Fruit fly (Drosophila melanogaster) whole organism, embryonic: Measurements from ENCODE around the gene Pisd.
A peak's percentile ranks its signal among the peaks of the same experiment; 100 is the strongest.

Experiments used
- ATbp ChIP-seq: fragments of 200-800 bp; sonication (Bioruptor generic); optimal IDR thresholded peaks from 2 replicates; lab custom pipeline; 2017; ENCODE audit warnings: missing biosample characterization, mild to moderate bottlenecking, missing genetic modification characterization, missing genetic modification reagents
- Blimp-1 ChIP-seq: fragments of 200-800 bp; sonication (Bioruptor generic); optimal IDR thresholded peaks from 3 replicates; lab custom pipeline; 2018; ENCODE audit warnings: missing biosample characterization, missing genetic modification characterization, mild to moderate bottlenecking, moderate library complexity, missing genetic modification reagents
- CG1024 ChIP-seq: fragments of 200-800 bp; sonication (Bioruptor generic); IDR thresholded peaks from 2 replicates; pipeline ENCODE4 v1.3.6; 2022; ENCODE audit warnings: missing biosample characterization, missing genetic modification characterization
- CG12155 ChIP-seq: fragments of 200-800 bp; sonication (Bioruptor generic); optimal IDR thresholded peaks from 3 replicates; lab custom pipeline; 2016; ENCODE audit warnings: missing biosample characterization, missing genetic modification characterization
- CG12659 ChIP-seq: fragments of 200-800 bp; sonication (Bioruptor generic); optimal IDR thresholded peaks from 3 replicates; lab custom pipeline; 2017; ENCODE audit warnings: mild to moderate bottlenecking, missing biosample characterization, missing genetic modification reagents, missing genetic modification characterization
- CG12942 ChIP-seq: fragments of 200-800 bp; sonication (Bioruptor generic); optimal IDR thresholded peaks from 3 replicates; lab custom pipeline; 2016; ENCODE audit warnings: missing biosample characterization, missing genetic modification characterization
- CG13296 ChIP-seq: fragments of 200-800 bp; sonication (Bioruptor generic); optimal IDR thresholded peaks from 3 replicates; lab custom pipeline; 2018; ENCODE audit warnings: missing biosample characterization, mild to moderate bottlenecking, missing genetic modification characterization
- CG15696 ChIP-seq: fragments of 200-800 bp; sonication (Bioruptor generic); optimal IDR thresholded peaks from 2 replicates; lab custom pipeline; 2019; ENCODE audit warnings: missing biosample characterization, mild to moderate bottlenecking, missing genetic modification characterization, moderate library complexity
- CG17186 ChIP-seq: fragments of 200-800 bp; sonication (Bioruptor generic); optimal IDR thresholded peaks from 3 replicates; lab custom pipeline; 2017; ENCODE audit warnings: missing biosample characterization, missing genetic modification reagents, missing genetic modification characterization
- CG17328 ChIP-seq: fragments of 200-800 bp; sonication (Bioruptor generic); IDR thresholded peaks from 2 replicates; pipeline ENCODE4 v1.3.6; 2022; ENCODE audit warnings: missing biosample characterization, missing genetic modification characterization
- CG17802 ChIP-seq: fragments of 200-800 bp; sonication (Bioruptor generic); optimal IDR thresholded peaks from 2 replicates; lab custom pipeline; 2018; ENCODE audit warnings: missing biosample characterization, mild to moderate bottlenecking, missing genetic modification characterization, moderate library complexity
- CG17829 ChIP-seq: fragments of 200-800 bp; optimal IDR thresholded peaks from 2 replicates; lab custom pipeline; 2019; ENCODE audit warnings: missing biosample characterization, mild to moderate bottlenecking, missing genetic modification characterization, moderate library complexity
- CG1832 ChIP-seq: fragments of 200-800 bp; sonication (Bioruptor generic); optimal IDR thresholded peaks from 2 replicates; lab custom pipeline; 2017; ENCODE audit warnings: missing biosample characterization, mild to moderate bottlenecking, missing genetic modification characterization, inconsistent platforms
- CG2116 ChIP-seq: fragments of 200-800 bp; sonication (Bioruptor generic); optimal IDR thresholded peaks from 3 replicates; lab custom pipeline; 2018; ENCODE audit warnings: missing biosample characterization, mild to moderate bottlenecking, missing genetic modification characterization
- CG30020 ChIP-seq: fragments of 200-800 bp; optimal IDR thresholded peaks from 2 replicates; lab custom pipeline; 2019; ENCODE audit warnings: missing biosample characterization, mild to moderate bottlenecking, missing genetic modification characterization, moderate library complexity
- CG3281 ChIP-seq: fragments of 200-800 bp; sonication (Bioruptor generic); optimal IDR thresholded peaks from 3 replicates; lab custom pipeline; 2017; ENCODE audit warnings: missing biosample characterization, mild to moderate bottlenecking, missing genetic modification characterization
- CG34422 ChIP-seq: fragments of 200-800 bp; sonication (Bioruptor generic); IDR thresholded peaks from 3 replicates; pipeline ENCODE4 v1.3.6; 2022; ENCODE audit warnings: missing biosample characterization, missing genetic modification characterization
- CG4282 ChIP-seq: fragments of 200-800 bp; sonication (Bioruptor generic); optimal IDR thresholded peaks from 2 replicates; lab custom pipeline; 2016; ENCODE audit warnings: missing biosample characterization, missing genetic modification characterization
- CG4424 ChIP-seq: fragments of 200-800 bp; sonication (Bioruptor generic); optimal IDR thresholded peaks from 3 replicates; lab custom pipeline; 2016; ENCODE audit warnings: missing biosample characterization, missing genetic modification characterization
- CG5180 ChIP-seq: fragments of 200-800 bp; sonication (Bioruptor generic); optimal IDR thresholded peaks from 3 replicates; lab custom pipeline; 2017; ENCODE audit warnings: missing biosample characterization, missing genetic modification characterization, mild to moderate bottlenecking, moderate library complexity, missing genetic modification reagents
- CG6254 ChIP-seq: fragments of 200-800 bp; sonication (Bioruptor generic); optimal IDR thresholded peaks from 3 replicates; lab custom pipeline; 2017; ENCODE audit warnings: mild to moderate bottlenecking, missing biosample characterization, missing genetic modification reagents, missing genetic modification characterization
- CG6765 ChIP-seq: fragments of 200-800 bp; sonication (Bioruptor generic); optimal IDR thresholded peaks from 3 replicates; lab custom pipeline; 2017; ENCODE audit warnings: missing biosample characterization, mild to moderate bottlenecking, missing genetic modification characterization
- CG6791 ChIP-seq: fragments of 200-800 bp; sonication (Bioruptor generic); IDR thresholded peaks from 3 replicates; pipeline ENCODE4 v1.3.6; 2022; ENCODE audit warnings: missing biosample characterization, missing genetic modification characterization; ENCODE audit not compliant: partially characterized antibody
- CG7745 ChIP-seq: fragments of 200-800 bp; sonication (Bioruptor generic); optimal IDR thresholded peaks from 2 replicates; lab custom pipeline; 2018; ENCODE audit warnings: missing biosample characterization, mild to moderate bottlenecking, missing genetic modification characterization, moderate library complexity
- CG8281 ChIP-seq: fragments of 200-800 bp; sonication (Bioruptor generic); optimal IDR thresholded peaks from 2 replicates; lab custom pipeline; 2018; ENCODE audit warnings: missing biosample characterization, mild to moderate bottlenecking, missing genetic modification characterization, moderate library complexity
- CG8388 ChIP-seq: fragments of 200-800 bp; sonication (Bioruptor generic); optimal IDR thresholded peaks from 2 replicates; lab custom pipeline; 2019; ENCODE audit warnings: missing biosample characterization, mild to moderate bottlenecking, missing genetic modification characterization, moderate library complexity
- CG9876 ChIP-seq: fragments of 200-800 bp; sonication (Bioruptor generic); optimal IDR thresholded peaks from 2 replicates; lab custom pipeline; 2016; ENCODE audit warnings: missing biosample characterization, missing genetic modification characterization
- Chrac-16 ChIP-seq: fragments of 200-800 bp; sonication (Bioruptor generic); optimal IDR thresholded peaks from 3 replicates; lab custom pipeline; 2016; ENCODE audit warnings: missing biosample characterization, missing genetic modification characterization
- CrebB ChIP-seq: fragments of 200-800 bp; sonication (Bioruptor generic); optimal IDR thresholded peaks from 3 replicates; lab custom pipeline; 2018; ENCODE audit warnings: missing biosample characterization, mild to moderate bottlenecking, missing genetic modification characterization
- D19A ChIP-seq: fragments of 200-800 bp; optimal IDR thresholded peaks from 3 replicates; lab custom pipeline; 2019; ENCODE audit warnings: missing biosample characterization, mild to moderate bottlenecking, missing genetic modification characterization, moderate library complexity
- Dll ChIP-seq: fragments of 200-800 bp; sonication (Bioruptor generic); IDR thresholded peaks from 4 replicates; pipeline ENCODE4 v1.3.6; 2022; ENCODE audit warnings: missing biosample characterization, missing genetic modification characterization; ENCODE audit not compliant: partially characterized antibody
- Hr78 ChIP-seq, 2 experiments: fragments of 200-800 bp in 1 of 2; fragments of >200 bp in 1 of 2; sonication (Bioruptor generic) in 1 of 2; optimal IDR thresholded peaks; 2 replicates each; lab custom pipeline; 2017 to 2019; ENCODE audit warnings: missing biosample characterization in 2 of 2, missing genetic modification characterization in 2 of 2, mild to moderate bottlenecking in 1 of 2, moderate library complexity in 1 of 2
- Lhr ChIP-seq: fragments of 200-800 bp; sonication (Bioruptor generic); optimal IDR thresholded peaks from 3 replicates; lab custom pipeline; 2017; ENCODE audit warnings: mild to moderate bottlenecking, missing biosample characterization, missing genetic modification reagents, missing genetic modification characterization
- MESR4 ChIP-seq: fragments of 200-800 bp; sonication (Bioruptor generic); optimal IDR thresholded peaks from 2 replicates; lab custom pipeline; 2018; ENCODE audit warnings: missing biosample characterization, mild to moderate bottlenecking, missing genetic modification characterization, moderate library complexity
- Ptx1 ChIP-seq: fragments of 200-800 bp; sonication (Bioruptor generic); IDR thresholded peaks from 2 replicates; pipeline ENCODE4 v1.3.6; 2022; ENCODE audit warnings: missing biosample characterization, missing genetic modification characterization
- Xrp1 ChIP-seq: fragments of 200-800 bp; sonication (Bioruptor generic); IDR thresholded peaks from 2 replicates; pipeline ENCODE4 v1.3.6; 2022; ENCODE audit warnings: missing biosample characterization, missing genetic modification characterization
- amos ChIP-seq: fragments of 200-800 bp; sonication (Bioruptor generic); IDR thresholded peaks from 2 replicates; pipeline ENCODE4 v1.3.6; 2022; ENCODE audit warnings: missing biosample characterization, missing genetic modification characterization; ENCODE audit not compliant: partially characterized antibody
- ato ChIP-seq: fragments of 200-800 bp; sonication (Bioruptor generic); IDR thresholded peaks from 2 replicates; pipeline ENCODE4 v1.3.6; 2022; ENCODE audit warnings: missing biosample characterization, missing genetic modification characterization; ENCODE audit not compliant: partially characterized antibody
- btn ChIP-seq: fragments of 200-800 bp; sonication (Bioruptor generic); optimal IDR thresholded peaks from 2 replicates; lab custom pipeline; 2016; ENCODE audit warnings: missing biosample characterization, missing genetic modification characterization
- caup ChIP-seq: fragments of 200-800 bp; sonication (Bioruptor generic); optimal IDR thresholded peaks from 3 replicates; lab custom pipeline; 2017; ENCODE audit warnings: missing biosample characterization, mild to moderate bottlenecking, missing genetic modification characterization, moderate library complexity; ENCODE audit not compliant: severe bottlenecking
- chm ChIP-seq: fragments of 200-800 bp; sonication (Bioruptor generic); IDR thresholded peaks from 2 replicates; pipeline ENCODE4 v1.3.6; 2022; ENCODE audit warnings: missing biosample characterization, missing genetic modification characterization
- crc ChIP-seq: fragments of 200-800 bp; sonication (Bioruptor generic); optimal IDR thresholded peaks from 2 replicates; lab custom pipeline; 2016; ENCODE audit warnings: missing biosample characterization, missing genetic modification characterization
- crp ChIP-seq, 2 experiments: fragments of 200-800 bp; sonication (Bioruptor generic); optimal IDR thresholded peaks; 2 replicates in 1 of 2; 3 replicates in 1 of 2; lab custom pipeline; 2017; ENCODE audit warnings: missing biosample characterization in 2 of 2, missing genetic modification characterization in 2 of 2, mild to moderate bottlenecking in 1 of 2, moderate library complexity in 1 of 2
- fd102C ChIP-seq: fragments of 200-800 bp; sonication (Bioruptor generic); optimal IDR thresholded peaks from 2 replicates; lab custom pipeline; 2018; ENCODE audit warnings: missing biosample characterization, mild to moderate bottlenecking, missing genetic modification characterization, moderate library complexity
- mld ChIP-seq: fragments of 200-800 bp; sonication (Bioruptor generic); IDR thresholded peaks from 3 replicates; pipeline ENCODE4 v1.3.6; 2022; ENCODE audit warnings: missing biosample characterization, missing genetic modification characterization; ENCODE audit not compliant: partially characterized antibody
- phol ChIP-seq: fragments of 200-800 bp; sonication (Bioruptor generic); optimal IDR thresholded peaks from 3 replicates; lab custom pipeline; 2018; ENCODE audit warnings: missing biosample characterization, mild to moderate bottlenecking, missing genetic modification characterization, moderate library complexity
- pzg ChIP-seq: fragments of 200-800 bp; sonication (Bioruptor generic); optimal IDR thresholded peaks from 3 replicates; lab custom pipeline; 2018; ENCODE audit warnings: missing biosample characterization, mild to moderate bottlenecking, missing genetic modification characterization, moderate library complexity
- sens ChIP-seq: fragments of 200-800 bp; sonication (Bioruptor generic); peaks from one replicate; lab custom pipeline; 2016; ENCODE audit warnings: missing biosample characterization, missing genetic modification characterization
- trem ChIP-seq: fragments of 200-800 bp; optimal IDR thresholded peaks from 3 replicates; lab custom pipeline; 2019; ENCODE audit warnings: missing biosample characterization, mild to moderate bottlenecking, missing genetic modification characterization, moderate library complexity

The Pisd gene

dm6 chr3R:24054227-24054626, 3.6 kb downstream of the Pisd start, which contains the start of gene CG6000 (continued):
- no peak for TF ChIP-seq CG7745 (tag; lab: Kevin White, UChicago)
- TF ChIP-seq caup (GFP tag; lab: Kevin White, UChicago) = no peak
- no peak for TF ChIP-seq D19A (tag; lab: Kevin White, UChicago)
- TF ChIP-seq CG12155 = no peak
- no peak for TF ChIP-seq CG4282 (GFP tag; lab: Kevin White, UChicago)
- TF ChIP-seq Dll (GFP tag; lab: Robert Waterston, UW) = 0 out of 4 replicates have a peak, but pooled peaks have one; percentile 33
- TF ChIP-seq CG1024 (GFP tag; lab: Robert Waterston, UW) = no peak
- no peak for TF ChIP-seq CG17829 (tag; lab: Kevin White, UChicago)
- TF ChIP-seq CG17802 (tag; lab: Kevin White, UChicago) = no peak
- no peak for TF ChIP-seq Ptx1 (GFP tag; lab: Robert Waterston, UW)
- peak in 1 of 2 experiments; percentile 87 for TF ChIP-seq crp (GFP tag; optimal IDR thresholded peaks at IDR 0.05; lab: Kevin White, UChicago)
- TF ChIP-seq Hr78 (GFP tag; optimal IDR thresholded peaks at IDR 0.05; lab: Kevin White, UChicago) = no peak
- no peak for TF ChIP-seq ATbp (GFP tag; lab: Kevin White, UChicago)
- no peak for TF ChIP-seq CrebB (tag; lab: Kevin White, UChicago)
- no peak for TF ChIP-seq CG6765 (GFP tag; lab: Kevin White, UChicago)
- TF ChIP-seq CG30020 (tag; lab: Kevin White, UChicago) = no peak
- no peak for TF ChIP-seq Blimp-1 (GFP tag; lab: Kevin White, UChicago)
- no peak for TF ChIP-seq Xrp1 (GFP tag; lab: Robert Waterston, UW)
- TF ChIP-seq CG13296 = no peak
- TF ChIP-seq ato (GFP tag; lab: Robert Waterston, UW) = no peak
- peak; percentile 6; the same call in 1 of the 3 replicates for TF ChIP-seq CG34422 (GFP tag; lab: Robert Waterston, UW)
- TF ChIP-seq CG5180 (GFP tag; lab: Kevin White, UChicago) = no peak
- TF ChIP-seq sens (GFP tag; lab: Kevin White, UChicago) = peak; percentile 73
- no peak for TF ChIP-seq chm (GFP tag; lab: Robert Waterston, UW)
- TF ChIP-seq CG1832 = no peak
- no peak for TF ChIP-seq CG8388
- TF ChIP-seq btn (GFP tag; lab: Kevin White, UChicago) = no peak
- TF ChIP-seq CG6791 (GFP tag; lab: Robert Waterston, UW) = no peak
- TF ChIP-seq CG8281 (tag; lab: Kevin White, UChicago) = no peak
- no peak for TF ChIP-seq Chrac-16 (GFP tag; lab: Kevin White, UChicago)
- no peak for TF ChIP-seq CG9876 (GFP tag; lab: Kevin White, UChicago)
- no peak for TF ChIP-seq phol
- TF ChIP-seq CG12659 (GFP tag; lab: Kevin White, UChicago) = no peak
- no peak for TF ChIP-seq CG6254
- TF ChIP-seq pzg (GFP tag; lab: Kevin White, UChicago) = peak; percentile 33
- TF ChIP-seq Lhr (GFP tag; lab: Kevin White, UChicago) = no peak
- peak; percentile 31 for TF ChIP-seq trem
- no peak for TF ChIP-seq mld (GFP tag; lab: Robert Waterston, UW)
- no peak for TF ChIP-seq CG15696
- TF ChIP-seq CG17186 = no peak
- no peak for TF ChIP-seq crc (GFP tag; lab: Kevin White, UChicago)
- TF ChIP-seq amos = no peak
- TF ChIP-seq fd102C (GFP tag; lab: Kevin White, UChicago) = no peak
- peak; percentile 5 for TF ChIP-seq CG2116 (GFP tag; lab: Kevin White, UChicago)
- no peak for TF ChIP-seq CG3281 (GFP tag; lab: Kevin White, UChicago)
- no peak for TF ChIP-seq CG12942
- TF ChIP-seq CG17328 (GFP tag; lab: Robert Waterston, UW) = no peak
- TF ChIP-seq MESR4 (GFP tag; lab: Kevin White, UChicago) = peak; percentile 20
- no peak for TF ChIP-seq CG4424
